Worm (Caenorhabditis elegans): ENCODE data around the gene Y116A8C.33.
"Not testable (repeated sequence)": the region's sequence is repeated elsewhere in the genome, so short reads cannot be mapped to it uniquely, and the experiment has no call there.

Y116A8C.33 gene

ce11 chrIV:17126512-17126911 lies 14.6 kb downstream of the Y116A8C.33 start:
- TF ChIP-seq egl-27 (tag; optimal IDR thresholded peaks at IDR 0.05) = no peak
- no peak for TF ChIP-seq nhr-10 (tag; optimal IDR thresholded peaks at IDR 0.05)
- no peak for TF ChIP-seq nhr-11 (tag; optimal IDR thresholded peaks at IDR 0.05)
- no peak for TF ChIP-seq zag-1 (tag; optimal IDR thresholded peaks at IDR 0.05)
- no peak for TF ChIP-seq ceh-16 (tag; optimal IDR thresholded peaks at IDR 0.05)
- no peak for TF ChIP-seq ztf-1 (GFP tag; conservative IDR thresholded peaks at IDR 0.05)
- no peak for TF ChIP-seq lin-39 (tag; optimal IDR thresholded peaks at IDR 0.05)
- no peak for TF ChIP-seq blmp-1 (tag; optimal IDR thresholded peaks at IDR 0.05; ENCODE audit: insufficient read depth)
- no peak for TF ChIP-seq unc-55 (GFP tag; optimal IDR thresholded peaks at IDR 0.05)

- TF ChIP-seq gmeb-1 (tag; optimal IDR thresholded peaks at IDR 0.05) (no peak), blmp-1 (tag; optimal IDR thresholded peaks at IDR 0.05; ENCODE audit: insufficient read depth) (no peak), nhr-77 (tag; optimal IDR thresholded peaks at IDR 0.05) (no peak), lsy-2 (tag; optimal IDR thresholded peaks at IDR 0.05) (no peak), nhr-25 (tag; optimal IDR thresholded peaks at IDR 0.05) (no peak), nhr-237 (tag; optimal IDR thresholded peaks at IDR 0.05) (no peak), ZK546.5 (tag; optimal IDR thresholded peaks at IDR 0.05) (no peak), skn-1 (tag; optimal IDR thresholded peaks at IDR 0.05) (no peak), Y55F3AM.14 (GFP tag; optimal IDR thresholded peaks at IDR 0.05) (no peak), unc-55 (GFP tag; optimal IDR thresholded peaks at IDR 0.05) (no peak)
These were observed 19.2 kb downstream of the Y116A8C.33 start, which contains the start of the genes Y116A8C.37 and Y116A8C.38 for ce11 chrIV:17131035-17131595. Y116A8C.37 (minus strand) TSS chrIV:17131135. Y116A8C.38 (plus strand) TSS chrIV:17131545.

- no peak for TF ChIP-seq lsy-2 (tag; optimal IDR thresholded peaks at IDR 0.05)
- no peak for TF ChIP-seq F13H6.1 (tag; optimal IDR thresholded peaks at IDR 0.05)
- no peak for TF ChIP-seq sem-4 (tag; optimal IDR thresholded peaks at IDR 0.05)
- TF ChIP-seq nhr-23 (tag; optimal IDR thresholded peaks at IDR 0.05) = no peak
- TF ChIP-seq nhr-25 (tag; optimal IDR thresholded peaks at IDR 0.05) = no peak
- TF ChIP-seq ztf-11 (tag; optimal IDR thresholded peaks at IDR 0.05) = no peak
- no peak for TF ChIP-seq C34F6.9 (tag; optimal IDR thresholded peaks at IDR 0.05)
- TF ChIP-seq nhr-11 (tag; optimal IDR thresholded peaks at IDR 0.05) = no peak
- no peak for TF ChIP-seq gmeb-1 (tag; optimal IDR thresholded peaks at IDR 0.05)
- no peak for TF ChIP-seq ama-1 (optimal IDR thresholded peaks at IDR 0.05)
These were observed 38.5 kb downstream of the Y116A8C.33 start for ce11 chrIV:17150418-17150817.

ce11 chrIV:17150871-17151270 lies 39.0 kb downstream of the Y116A8C.33 start, which contains the start of gene Y116A8C.40:
Y116A8C.40 (minus strand) TSS chrIV:17150971.
- no peak for TF ChIP-seq mbf-1 (tag; optimal IDR thresholded peaks at IDR 0.05)
- no peak for TF ChIP-seq gmeb-1 (tag; optimal IDR thresholded peaks at IDR 0.05)

- TF ChIP-seq R02D3.7 (tag; optimal IDR thresholded peaks at IDR 0.05) = no peak
- TF ChIP-seq sma-3 (GFP tag; optimal IDR thresholded peaks at IDR 0.05) = no peak
These were observed 41.1 kb downstream of the Y116A8C.33 start for ce11 chrIV:17153002-17153401.

- TF ChIP-seq nhr-25 (tag; optimal IDR thresholded peaks at IDR 0.05) (no peak), nhr-77 (tag; optimal IDR thresholded peaks at IDR 0.05) (no peak), crh-2 (tag; optimal IDR thresholded peaks at IDR 0.05) (no peak), fos-1 (tag; optimal IDR thresholded peaks at IDR 0.05) (no peak), gmeb-1 (tag; optimal IDR thresholded peaks at IDR 0.05) (no peak), nhr-23 (tag; optimal IDR thresholded peaks at IDR 0.05) (no peak), ZK546.5 (tag; optimal IDR thresholded peaks at IDR 0.05) (no peak), peb-1 (tag; optimal IDR thresholded peaks at IDR 0.05) (no peak), sma-3 (GFP tag; optimal IDR thresholded peaks at IDR 0.05) (no peak), unc-55 (GFP tag; optimal IDR thresholded peaks at IDR 0.05) (no peak), Y55F3AM.14 (GFP tag; optimal IDR thresholded peaks at IDR 0.05) (no peak)
These were observed 50.6 kb downstream of the Y116A8C.33 start, which contains the start of gene skr-13 for ce11 chrIV:17162515-17162914. skr-13 (minus strand) TSS chrIV:17162615.

ce11 chrIV:17163273-17163672 lies 51.4 kb downstream of the Y116A8C.33 start, which contains the start of gene skr-9:
skr-9 (plus strand) TSS chrIV:17163573.
- not testable (repeated sequence) for TF ChIP-seq Y55F3AM.14 (GFP tag; optimal IDR thresholded peaks at IDR 0.05); ceh-82 (tag; optimal IDR thresholded peaks at IDR 0.05); lsy-2 (tag; optimal IDR thresholded peaks at IDR 0.05)

All from whole organism, L2 larva.